Worm (Caenorhabditis elegans) whole organism, midembryonic: Measurements from ENCODE around the gene nhr-180.

ENCODE experiments used
- T22C8.4 ChIP-seq: fragments of 200-800 bp; sonication (Bioruptor generic); IDR thresholded peaks from 2 replicates; pipeline ENCODE4 v1.3.6; 2022; ENCODE audit warnings: missing genetic modification characterization, missing compliant biosample characterization
- flt-1 ChIP-seq: fragments of 200-800 bp; sonication (Bioruptor generic); IDR thresholded peaks from 2 replicates; pipeline ENCODE4 v1.3.6; 2022; ENCODE audit warnings: missing genetic modification characterization, missing compliant biosample characterization
- klf-2 ChIP-seq: fragments of 200-800 bp; sonication (Bioruptor generic); conservative IDR thresholded peaks from 2 replicates; pipeline ENCODE4 v1.3.6; 2022; ENCODE audit warnings: missing genetic modification reagents, missing genetic modification characterization, missing compliant biosample characterization
- med-1 ChIP-seq: sonication (generic microtip); optimal IDR thresholded peaks from 2 replicates; lab custom pipeline; 2017; ENCODE audit warnings: missing genetic modification characterization, mild to moderate bottlenecking, missing compliant biosample characterization, antibody characterized with exemption, missing genetic modification reagents; ENCODE audit not compliant: insufficient read depth
- ref-1 ChIP-seq: fragments of 200-800 bp; sonication (Bioruptor generic); conservative IDR thresholded peaks from 2 replicates; pipeline ENCODE4 v1.3.6; 2022; ENCODE audit warnings: missing genetic modification reagents, missing genetic modification characterization, missing compliant biosample characterization
- tab-1 ChIP-seq: fragments of 200-800 bp; sonication (Bioruptor generic); IDR thresholded peaks from 2 replicates; pipeline ENCODE4 v1.3.6; 2022; ENCODE audit warnings: missing genetic modification characterization, missing compliant biosample characterization
- ztf-23 ChIP-seq: fragments of 200-800 bp; sonication (Bioruptor generic); IDR thresholded peaks from 2 replicates; pipeline ENCODE4 v1.3.6; 2022; ENCODE audit warnings: missing genetic modification reagents, missing genetic modification characterization, missing compliant biosample characterization
- ztf-29 ChIP-seq: fragments of 200-800 bp; sonication (Bioruptor generic); IDR thresholded peaks from 2 replicates; pipeline ENCODE4 v1.3.6; 2022; ENCODE audit warnings: missing genetic modification reagents, missing genetic modification characterization, missing compliant biosample characterization

- TF ChIP-seq ref-1 (GFP tag; lab: Robert Waterston, UW) = no peak
- no peak for TF ChIP-seq klf-2 (GFP tag; lab: Robert Waterston, UW)
- no peak for TF ChIP-seq T22C8.4 (GFP tag; lab: Robert Waterston, UW)
- no peak for TF ChIP-seq med-1 (GFP tag; lab: Kevin White, UChicago)
- no peak for TF ChIP-seq flt-1
- TF ChIP-seq ztf-23 = no peak
- TF ChIP-seq ztf-29 (GFP tag; lab: Robert Waterston, UW) = no peak
- no peak for TF ChIP-seq tab-1 (GFP tag; lab: Robert Waterston, UW)
Measured at ce11 chrV:664337-664847, 2.9 kb downstream of the nhr-180 start, which contains the start of the genes F31F4.11 and srh-266.
